Fruit fly (Drosophila melanogaster): ENCODE results near the gene ND-51.

Gene ND-51

DNA sequence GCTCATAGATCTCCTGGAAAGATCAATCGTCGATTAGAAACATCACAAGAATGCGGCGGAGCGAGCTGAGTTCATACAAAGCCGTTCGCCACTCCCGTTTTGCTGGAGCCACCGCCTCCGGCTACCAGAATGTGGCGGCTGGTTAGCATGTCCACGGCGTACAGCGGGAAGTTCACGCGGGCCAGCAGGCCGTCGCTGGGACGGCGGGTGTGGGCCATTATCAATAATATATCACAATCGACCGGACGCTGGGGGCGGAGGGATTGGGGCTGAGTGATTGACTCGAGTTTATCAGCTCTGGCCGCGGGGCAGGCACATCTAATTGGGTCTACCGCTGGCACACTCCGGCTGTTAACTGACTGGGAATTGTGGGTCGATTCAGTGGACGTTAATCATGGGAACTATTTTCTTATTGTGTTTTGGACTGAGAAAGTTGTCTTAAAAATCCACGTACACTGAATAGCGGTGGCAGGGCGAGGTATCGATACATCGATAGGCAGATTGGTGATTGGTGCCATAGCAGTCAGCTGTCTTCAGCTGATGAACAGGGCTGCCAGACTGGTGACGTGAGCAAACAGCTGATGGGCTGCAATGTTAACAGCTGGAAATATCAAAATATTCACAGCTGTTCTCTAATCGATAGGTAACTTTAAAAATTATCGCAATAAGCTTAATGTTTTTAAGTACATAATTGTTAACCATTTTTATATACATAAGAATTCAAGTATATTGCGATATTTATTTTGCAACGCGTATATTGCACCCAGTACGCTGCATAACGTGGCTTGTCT lies 36.1 kb upstream of the ND-51 start, which contains the start of gene CG9175 (continued):
- TF ChIP-seq Atf-2 (GFP tag; optimal IDR thresholded peaks at IDR 0.05) = peak; percentile 7
- peak; percentile 40 for TF ChIP-seq crol (GFP tag; IDR thresholded peaks at IDR 0.05)
- peak; percentile 4 for TF ChIP-seq gem (tag; optimal IDR thresholded peaks at IDR 0.05)
- TF ChIP-seq wor (GFP tag; IDR thresholded peaks at IDR 0.05) = no peak
- TF ChIP-seq ERR (GFP tag; optimal IDR thresholded peaks at IDR 0.05) = peak; percentile 42
- TF ChIP-seq CG17612 (GFP tag; IDR thresholded peaks at IDR 0.05) = no peak
- no peak for TF ChIP-seq CG43689 (GFP tag; IDR thresholded peaks at IDR 0.05)
- peak; percentile 15 for TF ChIP-seq bigmax (GFP tag; optimal IDR thresholded peaks at IDR 0.05)
- no peak for TF ChIP-seq corto (GFP tag; optimal IDR thresholded peaks at IDR 0.05)
- TF ChIP-seq CG1647 (GFP tag; optimal IDR thresholded peaks at IDR 0.05) = peak; percentile 13
- TF ChIP-seq CG10959 (GFP tag; IDR thresholded peaks at IDR 0.05) = no peak
- TF ChIP-seq bbx (GFP tag; IDR thresholded peaks at IDR 0.05; ENCODE audit: partially characterized antibody) = peak; percentile 97
- TF ChIP-seq CG9215 (GFP tag; IDR thresholded peaks at IDR 0.05) = no peak
- TF ChIP-seq psq (GFP tag; optimal IDR thresholded peaks at IDR 0.05) = no peak
- no peak for TF ChIP-seq Taf1 (GFP tag; IDR thresholded peaks at IDR 0.05)
- TF ChIP-seq CG17385 (GFP tag; optimal IDR thresholded peaks at IDR 0.05) = no peak
- TF ChIP-seq E2f2 (GFP tag; IDR thresholded peaks at IDR 0.05) = peak; percentile 55; the same call in 1 of the 2 replicates
- no peak for TF ChIP-seq Dip2 (GFP tag; IDR thresholded peaks at IDR 0.05)
- TF ChIP-seq CG6654 (GFP tag; optimal IDR thresholded peaks at IDR 0.05) = no peak
- TF ChIP-seq CG13624 (GFP tag; optimal IDR thresholded peaks at IDR 0.05) = peak; percentile 68
- peak; percentile 66 for TF ChIP-seq Rfx (GFP tag; IDR thresholded peaks at IDR 0.05)
- TF ChIP-seq CG17829 (tag; optimal IDR thresholded peaks at IDR 0.05) = peak; percentile 74
- no peak for TF ChIP-seq twi (tag; optimal IDR thresholded peaks at IDR 0.05)
- TF ChIP-seq Jarid2 (GFP tag; optimal IDR thresholded peaks at IDR 0.05) = no peak
- TF ChIP-seq CG11093 (GFP tag; IDR thresholded peaks at IDR 0.05) = no peak
- TF ChIP-seq pum (GFP tag; optimal IDR thresholded peaks at IDR 0.05) = no peak
- TF ChIP-seq gcm2 (GFP tag; optimal IDR thresholded peaks at IDR 0.05) = no peak
- TF ChIP-seq p53 (GFP tag; optimal IDR thresholded peaks at IDR 0.05) = peak; percentile 44
- TF ChIP-seq CG11456 (GFP tag; IDR thresholded peaks at IDR 0.05) = 0 out of 3 replicates have a peak, but pooled peaks have one; percentile 58
- TF ChIP-seq CG11504 (tag; optimal IDR thresholded peaks at IDR 0.05) = peak; percentile 43
- no peak for TF ChIP-seq prd (optimal IDR thresholded peaks at IDR 0.05)
- 0 out of 3 replicates have a peak, but pooled peaks have one; percentile 18 for TF ChIP-seq prd (GFP tag; IDR thresholded peaks at IDR 0.05)
- TF ChIP-seq Hmr (GFP tag; optimal IDR thresholded peaks at IDR 0.05) = no peak
- TF ChIP-seq Ets65A (GFP tag) = no peak
- peak; percentile 22 for TF ChIP-seq CG18262 (tag; optimal IDR thresholded peaks at IDR 0.05)
- no peak for TF ChIP-seq cg (GFP tag; optimal IDR thresholded peaks at IDR 0.05)
- no peak for TF ChIP-seq Hey (tag; optimal IDR thresholded peaks at IDR 0.05)
- TF ChIP-seq emc (GFP tag; optimal IDR thresholded peaks at IDR 0.05) = no peak
- TF ChIP-seq br (optimal IDR thresholded peaks at IDR 0.05) = no peak
- peak; percentile 88 for TF ChIP-seq mld (GFP tag; IDR thresholded peaks at IDR 0.05; ENCODE audit: partially characterized antibody)
- peak; percentile 37 for TF ChIP-seq nerfin-1 (tag; optimal IDR thresholded peaks at IDR 0.05)
- peak in 1 of 2 experiments; percentile 31 for TF ChIP-seq insv (GFP tag; optimal IDR thresholded peaks at IDR 0.05)
- TF ChIP-seq CG10267 (tag; optimal IDR thresholded peaks at IDR 0.05) = peak; percentile 59
- peak; percentile 72 for TF ChIP-seq CG8924 (tag; optimal IDR thresholded peaks at IDR 0.05)
- no peak for TF ChIP-seq seq (GFP tag; IDR thresholded peaks at IDR 0.05)
- peak; percentile 83 for TF ChIP-seq row (GFP tag; IDR thresholded peaks at IDR 0.05)
- peak; percentile 19 for TF ChIP-seq CG10209 (GFP tag; optimal IDR thresholded peaks at IDR 0.05)
- no peak for TF ChIP-seq sens-2 (GFP tag; IDR thresholded peaks at IDR 0.05)
- no peak for TF ChIP-seq CG18764 (GFP tag; optimal IDR thresholded peaks at IDR 0.05)
- TF ChIP-seq yki (optimal IDR thresholded peaks at IDR 0.05) = no peak
- TF ChIP-seq CG17359 (tag; optimal IDR thresholded peaks at IDR 0.05) = peak; percentile 2
